Fruit fly (Drosophila melanogaster): ENCODE data around the gene ssp3.

- TF ChIP-seq foxo (GFP tag; optimal IDR thresholded peaks at IDR 0.05) = no peak
- TF ChIP-seq OdsH (GFP tag; optimal IDR thresholded peaks at IDR 0.05) = no peak
- TF ChIP-seq br (GFP tag; optimal IDR thresholded peaks at IDR 0.05) = no peak
- TF ChIP-seq rgr (GFP tag; optimal IDR thresholded peaks at IDR 0.05) = no peak
- TF ChIP-seq Hr83 (GFP tag; optimal IDR thresholded peaks at IDR 0.05; ENCODE audit: poor library complexity, severe bottlenecking) = no peak
- TF ChIP-seq CG32264 (GFP tag; optimal IDR thresholded peaks at IDR 0.05) = no peak
- no peak for TF ChIP-seq Dfd (GFP tag; optimal IDR thresholded peaks at IDR 0.05)
- no peak for TF ChIP-seq Myc (optimal IDR thresholded peaks at IDR 0.05)
- TF ChIP-seq fru (GFP tag; optimal IDR thresholded peaks at IDR 0.05) = no peak
- no peak for TF ChIP-seq psq (GFP tag; optimal IDR thresholded peaks at IDR 0.05)
- no peak for TF ChIP-seq jim (GFP tag; optimal IDR thresholded peaks at IDR 0.05)
Measured at dm6 chr2L:18943309-18943708, 451 bp downstream of the ssp3 start.

Measured in whole organism, wandering third instar larva.